Worm (Caenorhabditis elegans) whole organism, mixed stage, embryonic: ENCODE results near the gene cutl-23.

ENCODE experiments used
- blmp-1 ChIP-seq: fragments of 150-350 bp; optimal IDR thresholded peaks from 2 replicates; lab custom pipeline; 2014; ENCODE audit warnings: missing biosample characterization, missing genetic modification characterization
- ham-2 ChIP-seq: fragments of 200-800 bp; sonication (Bioruptor generic); optimal IDR thresholded peaks from 2 replicates; lab custom pipeline; 2018; ENCODE audit warnings: mild to moderate bottlenecking, missing genetic modification characterization, missing compliant biosample characterization
- mep-1 ChIP-seq: fragments of 150-350 bp; optimal IDR thresholded peaks from 2 replicates; lab custom pipeline; 2017; ENCODE audit warnings: missing biosample characterization, missing genetic modification reagents, missing genetic modification characterization, inconsistent platforms
- nhr-237 ChIP-seq: fragments of 150-350 bp; optimal IDR thresholded peaks from 2 replicates; lab custom pipeline; 2014; ENCODE audit warnings: missing biosample characterization, missing genetic modification characterization
- snpc-4 ChIP-seq: fragments of 150-350 bp; optimal IDR thresholded peaks from 2 replicates; lab custom pipeline; 2014; ENCODE audit warnings: missing biosample characterization, missing genetic modification characterization
- ztf-11 ChIP-seq: fragments of 150-350 bp; optimal IDR thresholded peaks from 2 replicates; lab custom pipeline; 2014; ENCODE audit warnings: missing biosample characterization, missing genetic modification characterization

- TF ChIP-seq snpc-4, result no peak
- no peak for TF ChIP-seq nhr-237 (tag; lab: Kevin White, UChicago)
- no peak for TF ChIP-seq blmp-1
- TF ChIP-seq ztf-11 (tag; lab: Kevin White, UChicago), result no peak
- TF ChIP-seq ham-2, result no peak
- TF ChIP-seq mep-1, result no peak
Measured at ce11 chrIII:5822816-5823215, 52.8 kb downstream of the cutl-23 start.
